Fruit fly (Drosophila melanogaster): Measurements from ENCODE around the gene Cp19.

The Cp19 gene

DNA sequence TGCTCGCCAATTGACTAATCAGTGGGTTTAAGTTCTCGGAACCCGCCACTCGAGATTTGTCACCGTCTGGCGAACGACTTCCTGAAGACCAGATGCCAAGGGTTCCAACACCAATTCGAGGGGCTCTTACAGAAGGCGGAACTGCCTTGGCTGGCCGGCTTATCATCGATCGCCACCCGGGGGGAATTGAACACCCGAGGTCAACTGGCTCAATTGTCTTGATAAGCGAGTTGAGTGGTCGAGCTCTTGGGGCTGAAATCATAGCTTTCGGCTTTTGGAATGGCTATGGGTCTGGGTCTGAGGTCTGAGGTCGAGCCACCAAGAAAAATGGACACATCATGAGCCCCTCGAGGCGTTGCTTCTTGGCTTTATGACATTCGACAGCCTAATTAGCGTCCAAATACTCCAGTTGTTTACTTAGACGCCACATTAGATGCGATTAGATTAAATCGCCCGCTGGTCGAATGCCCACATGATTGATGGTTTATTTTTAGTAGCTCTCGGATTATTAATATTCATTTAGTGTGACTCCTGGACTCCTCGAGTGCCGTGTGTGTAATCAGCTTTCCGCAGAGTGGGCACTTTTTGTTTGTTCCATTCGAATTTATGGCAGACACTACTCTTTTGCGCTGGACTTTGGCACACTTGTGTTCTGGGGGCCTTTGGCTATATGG, 31.0 kb upstream of the Cp19 start (continued):
- peak; percentile 36 for TF ChIP-seq Fer1 (GFP tag; optimal IDR thresholded peaks at IDR 0.05)
- TF ChIP-seq gcm2 (GFP tag; optimal IDR thresholded peaks at IDR 0.05), result no peak
- TF ChIP-seq nmo (GFP tag; optimal IDR thresholded peaks at IDR 0.05), result no peak
- no peak for TF ChIP-seq nau (GFP tag; optimal IDR thresholded peaks at IDR 0.05)
- TF ChIP-seq CG17568 (GFP tag; optimal IDR thresholded peaks at IDR 0.05), result no peak
- no peak for TF ChIP-seq Hmx (GFP tag; optimal IDR thresholded peaks at IDR 0.05)
- TF ChIP-seq dpn (GFP tag; optimal IDR thresholded peaks at IDR 0.05), result no peak
- no peak for TF ChIP-seq Sry-β (GFP tag; optimal IDR thresholded peaks at IDR 0.05)
- TF ChIP-seq mam (GFP tag; optimal IDR thresholded peaks at IDR 0.05), result no peak
- TF ChIP-seq Hand (GFP tag; optimal IDR thresholded peaks at IDR 0.05), result no peak
- 0 out of 2 replicates have a peak, but pooled peaks have one; percentile 14 for TF ChIP-seq CG9932 (GFP tag; IDR thresholded peaks at IDR 0.05)
- TF ChIP-seq CG11560 (tag; IDR thresholded peaks at IDR 0.05), result no peak
- TF ChIP-seq NfI (GFP tag; optimal IDR thresholded peaks at IDR 0.05), result no peak
- TF ChIP-seq zen2 (GFP tag; IDR thresholded peaks at IDR 0.05; ENCODE audit: partially characterized antibody), result no peak
- no peak for TF ChIP-seq HmgD (GFP tag; optimal IDR thresholded peaks at IDR 0.05)
- no peak for TF ChIP-seq CG18619 (GFP tag; optimal IDR thresholded peaks at IDR 0.05)
- no peak for TF ChIP-seq nerfin-1 (tag; optimal IDR thresholded peaks at IDR 0.05)
- TF ChIP-seq cwo (GFP tag; optimal IDR thresholded peaks at IDR 0.05), result peak; percentile 88
- TF ChIP-seq onecut (GFP tag; IDR thresholded peaks at IDR 0.05), result no peak
- no peak for TF ChIP-seq CG30020 (tag; optimal IDR thresholded peaks at IDR 0.05)
- TF ChIP-seq CG6654 (GFP tag; optimal IDR thresholded peaks at IDR 0.05), result no peak
- peak; percentile 68 for TF ChIP-seq CG18599 (GFP tag; optimal IDR thresholded peaks at IDR 0.05)
- TF ChIP-seq org-1 (GFP tag; optimal IDR thresholded peaks at IDR 0.05), result no peak
- no peak for TF ChIP-seq CG6683 (GFP tag; optimal IDR thresholded peaks at IDR 0.05)
- TF ChIP-seq danr (GFP tag; IDR thresholded peaks at IDR 0.05), result no peak
- no peak for TF ChIP-seq Ets97D (GFP tag; optimal IDR thresholded peaks at IDR 0.05)
- no peak for TF ChIP-seq CG11456 (GFP tag; IDR thresholded peaks at IDR 0.05)
- TF ChIP-seq lov (optimal IDR thresholded peaks at IDR 0.05), result no peak
- TF ChIP-seq lov (GFP tag; IDR thresholded peaks at IDR 0.05), result no peak
- TF ChIP-seq ap (GFP tag; IDR thresholded peaks at IDR 0.05), result no peak
- TF ChIP-seq grn (GFP tag; optimal IDR thresholded peaks at IDR 0.05), result peak; percentile 95
- no peak for TF ChIP-seq Ada2b (GFP tag; IDR thresholded peaks at IDR 0.05)
- no peak for TF ChIP-seq CG31441 (GFP tag; IDR thresholded peaks at IDR 0.05)
- TF ChIP-seq Antp (GFP tag; optimal IDR thresholded peaks at IDR 0.05), result no peak
- no peak for TF ChIP-seq Spps (tag; optimal IDR thresholded peaks at IDR 0.05)
- no peak for TF ChIP-seq gt (GFP tag; IDR thresholded peaks at IDR 0.05)
- TF ChIP-seq ftz-f1 (GFP tag; optimal IDR thresholded peaks at IDR 0.05), result peak; percentile 94
- TF ChIP-seq CG14441 (GFP tag; IDR thresholded peaks at IDR 0.05), result peak; percentile 20; the same call in 1 of the 2 replicates
- TF ChIP-seq shn (GFP tag; optimal IDR thresholded peaks at IDR 0.05), result no peak
- no peak for TF ChIP-seq pan (optimal IDR thresholded peaks at IDR 0.05)
- no peak for TF ChIP-seq pan (GFP tag; optimal IDR thresholded peaks at IDR 0.05 in 1 of 2, IDR thresholded peaks at IDR 0.05 in 1 of 2)
- TF ChIP-seq CG12155 (GFP tag; optimal IDR thresholded peaks at IDR 0.05), result no peak
- no peak for TF ChIP-seq kni (GFP tag; optimal IDR thresholded peaks at IDR 0.05)
- no peak for TF ChIP-seq Elba2 (GFP tag; optimal IDR thresholded peaks at IDR 0.05)
- TF ChIP-seq CG4617 (GFP tag; optimal IDR thresholded peaks at IDR 0.05; ENCODE audit: borderline replicate concordance), result no peak
- no peak for TF ChIP-seq CG6791 (GFP tag; IDR thresholded peaks at IDR 0.05; ENCODE audit: partially characterized antibody)
- no peak for TF ChIP-seq Bdp1 (GFP tag; optimal IDR thresholded peaks at IDR 0.05)
- TF ChIP-seq CkIIα-i1 (GFP tag; IDR thresholded peaks at IDR 0.05), result no peak
- no peak for TF ChIP-seq prd (optimal IDR thresholded peaks at IDR 0.05)
- no peak for TF ChIP-seq prd (GFP tag; IDR thresholded peaks at IDR 0.05)
- TF ChIP-seq CG10462 (GFP tag; optimal IDR thresholded peaks at IDR 0.05), result no peak
